Fruit fly (Drosophila melanogaster) whole organism: ENCODE measurements around the gene Hn.

ENCODE experiments used
- CG8478 ChIP-seq: fragments of >200 bp; optimal IDR thresholded peaks from 2 replicates; lab custom pipeline; 2018; ENCODE audit warnings: inconsistent platforms
- Dll ChIP-seq: fragments of >200 bp; optimal IDR thresholded peaks from 2 replicates; lab custom pipeline; 2017
- EcR ChIP-seq, 2 experiments: fragments of >200 bp; optimal IDR thresholded peaks; 2 replicates each; lab custom pipeline; 2017; ENCODE audit warnings: missing biosample characterization in 2 of 2, missing genetic modification characterization in 2 of 2, missing genetic modification reagents in 2 of 2
- pan ChIP-seq: fragments of >200 bp; optimal IDR thresholded peaks from 2 replicates; lab custom pipeline; 2017
- psq ChIP-seq: fragments of >200 bp; optimal IDR thresholded peaks from 2 replicates; lab custom pipeline; 2017
- usp ChIP-seq: fragments of >200 bp; optimal IDR thresholded peaks from 2 replicates; lab custom pipeline; 2017; ENCODE audit warnings: missing biosample characterization, missing genetic modification characterization, mixed read lengths

Gene Hn

dm6 chr3L:7759835-7760780 lies at the start of gene Hn:
Gene Hn (plus strand): TSS chr3L:7760453.
- no peak for TF ChIP-seq CG8478 (lab: Kevin White, UChicago)
- TF ChIP-seq pan (lab: Kevin White, UChicago), result no peak
- TF ChIP-seq EcR (GFP tag; optimal IDR thresholded peaks at IDR 0.05; lab: Kevin White, UChicago), result no peak
- TF ChIP-seq usp, result no peak
- TF ChIP-seq psq, result no peak
- TF ChIP-seq Dll (lab: Kevin White, UChicago), result no peak

dm6 chr3L:7713378-7713777 lies 46.9 kb upstream of the Hn start:
- TF ChIP-seq psq (no peak), CG8478 (lab: Kevin White, UChicago) (no peak), Dll (lab: Kevin White, UChicago) (no peak), usp (no peak), EcR (GFP tag; optimal IDR thresholded peaks at IDR 0.05; lab: Kevin White, UChicago) (no peak), pan (lab: Kevin White, UChicago) (no peak)

dm6 chr3L:7714301-7714946 lies 45.8 kb upstream of the Hn start:
- TF ChIP-seq Dll (lab: Kevin White, UChicago) (no peak), usp (no peak), pan (lab: Kevin White, UChicago) (no peak), CG8478 (lab: Kevin White, UChicago) (no peak), EcR (GFP tag; optimal IDR thresholded peaks at IDR 0.05; lab: Kevin White, UChicago) (no peak), psq (no peak)

dm6 chr3L:7717863-7718560 lies 42.2 kb upstream of the Hn start, which contains the start of gene Ank2:
Gene Ank2 (minus strand): TSS chr3L:7718395.
- TF ChIP-seq Dll (lab: Kevin White, UChicago) (no peak), pan (lab: Kevin White, UChicago) (no peak), EcR (GFP tag; optimal IDR thresholded peaks at IDR 0.05; lab: Kevin White, UChicago) (no peak), psq (no peak), CG8478 (lab: Kevin White, UChicago) (no peak), usp (no peak)

- no peak for TF ChIP-seq EcR (GFP tag; optimal IDR thresholded peaks at IDR 0.05; lab: Kevin White, UChicago)
- TF ChIP-seq pan (lab: Kevin White, UChicago), result peak; percentile 95
- no peak for TF ChIP-seq usp
Measured at dm6 chr3L:7718561-7719417, 41.5 kb upstream of the Hn start, which contains the start of gene Mcad. Gene Mcad (plus strand): TSS chr3L:7719350.

- TF ChIP-seq EcR (GFP tag; optimal IDR thresholded peaks at IDR 0.05; lab: Kevin White, UChicago), result no peak
- no peak for TF ChIP-seq CG8478 (lab: Kevin White, UChicago)
Measured at dm6 chr3L:7719418-7719789, 40.8 kb upstream of the Hn start.

dm6 chr3L:7721527-7721926 lies 38.7 kb upstream of the Hn start:
- TF ChIP-seq CG8478 (lab: Kevin White, UChicago), result no peak
- TF ChIP-seq Dll (lab: Kevin White, UChicago), result no peak
- no peak for TF ChIP-seq EcR (GFP tag; optimal IDR thresholded peaks at IDR 0.05; lab: Kevin White, UChicago)
- no peak for TF ChIP-seq psq
- TF ChIP-seq pan (lab: Kevin White, UChicago), result no peak
- no peak for TF ChIP-seq usp

dm6 chr3L:7726285-7726684 lies 34.0 kb upstream of the Hn start, which contains the start of gene CG7457:
Gene CG7457 (minus strand): TSS chr3L:7726473.
- TF ChIP-seq CG8478 (lab: Kevin White, UChicago) (no peak), EcR (GFP tag; optimal IDR thresholded peaks at IDR 0.05; lab: Kevin White, UChicago) (no peak), psq (no peak), usp (no peak), Dll (lab: Kevin White, UChicago) (no peak)

dm6 chr3L:7726690-7727089 lies 33.6 kb upstream of the Hn start:
- TF ChIP-seq CG8478 (lab: Kevin White, UChicago) (no peak), psq (no peak), Dll (lab: Kevin White, UChicago) (no peak), usp (no peak), EcR (GFP tag; optimal IDR thresholded peaks at IDR 0.05; lab: Kevin White, UChicago) (no peak), pan (lab: Kevin White, UChicago) (no peak)

dm6 chr3L:7732141-7732748 lies 28.0 kb upstream of the Hn start, which contains the start of gene CG8492:
Gene CG8492 (minus strand): TSS chr3L:7732191.
- no peak for TF ChIP-seq CG8478 (lab: Kevin White, UChicago)
- TF ChIP-seq usp, result no peak
- no peak for TF ChIP-seq EcR (GFP tag; optimal IDR thresholded peaks at IDR 0.05; lab: Kevin White, UChicago)
- no peak for TF ChIP-seq Dll (lab: Kevin White, UChicago)
- TF ChIP-seq pan (lab: Kevin White, UChicago), result no peak
- no peak for TF ChIP-seq psq
